Worm (Caenorhabditis elegans): Measurements from ENCODE around the gene cht-4.

Gene cht-4

DNA sequence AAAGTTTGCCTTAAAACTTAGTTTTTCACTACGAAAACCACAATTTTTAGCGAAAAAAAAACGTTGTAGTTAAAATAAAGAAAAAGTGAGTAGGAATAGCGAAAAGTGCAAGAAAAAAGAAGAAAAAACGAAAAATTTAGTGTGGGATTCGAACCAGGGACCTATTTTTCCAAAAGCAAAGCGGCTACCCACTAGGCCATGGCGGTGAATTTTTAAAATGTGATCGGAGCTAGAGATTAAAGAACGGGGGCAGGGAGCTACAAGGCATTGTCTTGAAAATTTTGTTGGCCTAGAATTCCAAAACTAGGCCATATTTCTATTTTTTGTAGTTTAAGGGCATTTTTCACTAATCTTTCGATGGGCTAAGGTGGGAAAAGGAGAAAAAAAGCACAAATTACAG, 53.5 kb downstream of the cht-4 start:
- TF ChIP-seq athp-1 (tag; optimal IDR thresholded peaks at IDR 0.05) (peak; percentile 53), ama-1 (optimal IDR thresholded peaks at IDR 0.05) (no peak), ama-1 (GFP tag; optimal IDR thresholded peaks at IDR 0.05) (peak in 1 of 2 experiments; percentile 31), repo-1 (tag; optimal IDR thresholded peaks at IDR 0.05) (no peak), him-1 (tag; optimal IDR thresholded peaks at IDR 0.05) (no peak), ztf-6 (GFP tag; IDR thresholded peaks at IDR 0.05) (no peak), egl-44 (GFP tag; IDR thresholded peaks at IDR 0.05) (0 out of 2 replicates have a peak, but pooled peaks have one; percentile 18), lin-40 (tag; optimal IDR thresholded peaks at IDR 0.05) (no peak), mes-4 (tag; optimal IDR thresholded peaks at IDR 0.05) (no peak), rcor-1 (GFP tag; IDR thresholded peaks at IDR 0.05) (no peak), ceh-27 (GFP tag; optimal IDR thresholded peaks at IDR 0.05) (no peak), hrde-1 (tag; optimal IDR thresholded peaks at IDR 0.05; ENCODE audit: borderline replicate concordance) (no peak), egl-18 (GFP tag; IDR thresholded peaks at IDR 0.05) (no peak), lin-26 (GFP tag; IDR thresholded peaks at IDR 0.05) (peak; percentile 62; the same call in 1 of the 2 replicates), ztf-3 (GFP tag; optimal IDR thresholded peaks at IDR 0.05) (no peak), B0019.2 (GFP tag; conservative IDR thresholded peaks at IDR 0.05) (no peak), lin-54 (GFP tag; optimal IDR thresholded peaks at IDR 0.05) (peak; percentile 7), madf-3 (GFP tag; IDR thresholded peaks at IDR 0.05) (no peak), aptf-2 (GFP tag; conservative IDR thresholded peaks at IDR 0.05) (no peak), F37B4.10 (GFP tag; IDR thresholded peaks at IDR 0.05) (no peak), pha-4 (tag; optimal IDR thresholded peaks at IDR 0.05) (no peak), B0035.1 (tag; optimal IDR thresholded peaks at IDR 0.05) (no peak), cebp-2 (GFP tag; IDR thresholded peaks at IDR 0.05) (no peak), ceh-40 (GFP tag; IDR thresholded peaks at IDR 0.05) (peak; percentile 50; the same call in 1 of the 2 replicates), ztf-25 (GFP tag; IDR thresholded peaks at IDR 0.05) (0 out of 2 replicates have a peak, but pooled peaks have one; percentile 10), rpc-1 (optimal IDR thresholded peaks at IDR 0.05) (peak; percentile 59), rpc-1 (tag; optimal IDR thresholded peaks at IDR 0.05) (peak; percentile 71), tbx-9 (tag; optimal IDR thresholded peaks at IDR 0.05; ENCODE audit: borderline replicate concordance) (no peak), efl-1 (GFP tag; optimal IDR thresholded peaks at IDR 0.05) (no peak), T07F8.4 (tag; optimal IDR thresholded peaks at IDR 0.05) (no peak), cebp-1 (GFP tag; IDR thresholded peaks at IDR 0.05) (peak; percentile 34; the same call in 1 of the 2 replicates), cebp-1 (tag; optimal IDR thresholded peaks at IDR 0.05) (no peak), B0261.1 (tag; optimal IDR thresholded peaks at IDR 0.05) (peak; percentile 61), D2030.7 (GFP tag; IDR thresholded peaks at IDR 0.05) (peak; percentile 48), atf-7 (tag; optimal IDR thresholded peaks at IDR 0.05) (no peak), fkh-3 (tag; optimal IDR thresholded peaks at IDR 0.05) (no peak), dpl-1 (GFP tag; optimal IDR thresholded peaks at IDR 0.05) (no peak), F22D6.2 (tag; optimal IDR thresholded peaks at IDR 0.05) (no peak), Y67H2A.10 (GFP tag; conservative IDR thresholded peaks at IDR 0.05) (no peak), lir-1 (GFP tag; conservative IDR thresholded peaks at IDR 0.05) (no peak), ztf-18 (tag; optimal IDR thresholded peaks at IDR 0.05) (no peak), ceh-58 (GFP tag; IDR thresholded peaks at IDR 0.05) (no peak), nfya-2 (GFP tag; IDR thresholded peaks at IDR 0.05) (no peak), die-1 (tag; optimal IDR thresholded peaks at IDR 0.05) (peak; percentile 57), hmg-1.2 (GFP tag; IDR thresholded peaks at IDR 0.05) (peak; percentile 40), F55B11.4 (tag; optimal IDR thresholded peaks at IDR 0.05; ENCODE audit: borderline replicate concordance, insufficient read depth) (no peak), xnd-1 (tag; optimal IDR thresholded peaks at IDR 0.05) (no peak), Y95B8A.8 (GFP tag; IDR thresholded peaks at IDR 0.05) (no peak), aptf-3 (GFP tag; IDR thresholded peaks at IDR 0.05) (no peak), lag-1 (GFP tag; IDR thresholded peaks at IDR 0.05) (no peak)
